Fruit fly (Drosophila melanogaster): ENCODE data around the gene Doa.

DNA sequence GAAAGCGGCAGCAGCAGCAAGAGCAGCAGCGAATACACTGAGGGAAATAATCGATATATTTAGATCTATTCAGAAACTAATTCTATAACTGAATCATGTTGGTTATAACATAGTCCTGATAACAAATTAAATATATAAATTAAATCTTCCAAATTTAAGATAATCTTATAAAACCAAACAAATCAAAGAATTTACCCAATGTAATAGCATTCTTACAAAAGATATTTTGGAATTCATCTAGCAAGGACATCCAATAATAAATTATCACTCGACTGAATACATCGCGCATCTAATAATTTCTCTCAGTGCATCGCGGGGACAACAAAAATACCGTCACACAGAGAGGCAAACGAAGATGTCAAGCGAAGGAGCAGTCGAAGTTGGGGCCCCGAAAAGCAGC, 71.2 kb downstream of the Doa start:
- TF ChIP-seq CG10348 (GFP tag; IDR thresholded peaks at IDR 0.05) (no peak), CG9948 (tag; optimal IDR thresholded peaks at IDR 0.05) (no peak), CG8301 (tag; optimal IDR thresholded peaks at IDR 0.05) (no peak), Snoo (tag; optimal IDR thresholded peaks at IDR 0.05) (no peak), Pif1A (GFP tag; optimal IDR thresholded peaks at IDR 0.05) (no peak), gl (tag; optimal IDR thresholded peaks at IDR 0.05) (no peak)
